Fruit fly (Drosophila melanogaster) whole organism, pupa: ENCODE measurements around the gene hec.

ENCODE experiments used
- CG15710 ChIP-seq: fragments of 200-800 bp; sonication (Bioruptor generic); optimal IDR thresholded peaks from 2 replicates; lab custom pipeline; 2018; ENCODE audit warnings: missing biosample characterization, mild to moderate bottlenecking, missing genetic modification characterization, moderate library complexity
- CG4496 ChIP-seq: fragments of 200-800 bp; sonication (Bioruptor generic); IDR thresholded peaks from 3 replicates; pipeline ENCODE4 v1.3.6; 2022; ENCODE audit warnings: missing biosample characterization, missing genetic modification characterization
- CG9948 ChIP-seq: fragments of 200-800 bp; sonication (Bioruptor generic); optimal IDR thresholded peaks from 2 replicates; lab custom pipeline; 2018; ENCODE audit warnings: missing biosample characterization, mild to moderate bottlenecking, missing genetic modification characterization, moderate library complexity
- D1 ChIP-seq: fragments of 200-800 bp; sonication (Bioruptor generic); optimal IDR thresholded peaks from 2 replicates; lab custom pipeline; 2018; ENCODE audit warnings: missing biosample characterization, mild to moderate bottlenecking, missing genetic modification characterization, moderate library complexity
- Pif1B ChIP-seq: fragments of 200-800 bp; sonication (Bioruptor generic); optimal IDR thresholded peaks from 3 replicates; lab custom pipeline; 2016; ENCODE audit warnings: missing biosample characterization, missing genetic modification characterization
- fd96Ca ChIP-seq: fragments of 200-800 bp; sonication (Bioruptor generic); IDR thresholded peaks from 3 replicates; pipeline ENCODE4 v1.3.6; 2022; ENCODE audit warnings: missing biosample characterization, missing genetic modification characterization

- TF ChIP-seq CG4496 (GFP tag; lab: Robert Waterston, UW) (no peak), Pif1B (GFP tag; lab: Kevin White, UChicago) (no peak), CG9948 (tag; lab: Kevin White, UChicago) (no peak), CG15710 (tag; lab: Kevin White, UChicago) (no peak), D1 (no peak), fd96Ca (GFP tag; lab: Robert Waterston, UW) (no peak)
Observed at dm6 chrX:12922338-12922737, 34.9 kb downstream of the hec start.
